Worm (Caenorhabditis elegans): ENCODE data around the gene trpp-1.

DNA sequence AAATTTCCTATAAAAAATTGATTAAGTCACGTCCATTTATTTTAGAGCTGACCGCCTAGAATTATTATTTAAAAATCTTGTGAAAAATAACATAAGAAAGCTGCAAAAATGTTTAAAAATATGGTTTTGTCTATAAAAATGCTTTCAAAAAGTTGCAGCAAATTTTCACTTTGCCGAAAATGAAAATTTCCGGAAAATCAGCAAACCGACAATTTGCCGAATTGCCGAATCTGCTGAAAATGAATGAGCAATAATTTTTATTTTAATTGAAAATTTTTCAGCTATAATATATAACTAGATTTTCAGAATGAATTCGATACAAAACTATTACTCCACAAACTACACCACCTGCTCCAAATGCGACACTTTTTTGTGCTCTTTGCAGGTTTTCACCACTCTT lies 15.4 kb downstream of the trpp-1 start, which contains the start of gene srh-78:
- TF ChIP-seq ama-1 (optimal IDR thresholded peaks at IDR 0.05) (no peak), nhr-12 (tag; optimal IDR thresholded peaks at IDR 0.05) (no peak), nhr-76 (tag; optimal IDR thresholded peaks at IDR 0.05) (no peak), pqm-1 (tag; optimal IDR thresholded peaks at IDR 0.05) (no peak), nhr-11 (tag; optimal IDR thresholded peaks at IDR 0.05) (no peak), lin-15B (tag; optimal IDR thresholded peaks at IDR 0.05) (no peak), aly-2 (tag; optimal IDR thresholded peaks at IDR 0.05) (no peak), lsy-12 (tag; optimal IDR thresholded peaks at IDR 0.05) (no peak), unc-39 (tag; optimal IDR thresholded peaks at IDR 0.05) (no peak), nfya-1 (tag; optimal IDR thresholded peaks at IDR 0.05; ENCODE audit: insufficient read depth) (no peak), egl-27 (tag; optimal IDR thresholded peaks at IDR 0.05) (no peak), zag-1 (tag; optimal IDR thresholded peaks at IDR 0.05) (no peak), skn-1 (tag; optimal IDR thresholded peaks at IDR 0.05) (no peak), nhr-77 (tag; optimal IDR thresholded peaks at IDR 0.05) (no peak)

Measured in whole organism, L3 larva.